Worm (Caenorhabditis elegans): ENCODE measurements around the gene maoc-1.

DNA sequence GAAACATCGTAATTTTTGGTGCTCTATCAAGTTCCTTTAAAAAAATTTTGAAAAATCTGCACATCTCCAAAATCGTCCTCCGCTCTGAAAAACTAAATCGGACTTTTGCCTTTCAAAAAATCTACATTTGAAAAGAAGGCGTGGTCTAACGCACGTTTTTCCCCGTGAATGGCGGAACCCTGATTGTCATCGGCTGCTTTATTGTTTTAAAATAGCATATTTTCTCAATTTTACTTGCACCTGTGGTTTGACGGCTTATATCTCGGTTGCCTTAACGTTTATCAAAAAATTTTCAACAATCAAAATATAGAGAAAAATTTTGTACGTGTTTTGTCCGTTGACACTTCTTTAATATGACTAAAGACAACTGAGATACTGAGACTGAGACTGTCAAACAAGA is 35.9 kb downstream of the maoc-1 start:
- TF ChIP-seq ZK546.5 (tag; optimal IDR thresholded peaks at IDR 0.05) (no peak), snpc-4 (tag; optimal IDR thresholded peaks at IDR 0.05) (peak; percentile 86), unc-39 (tag; optimal IDR thresholded peaks at IDR 0.05) (no peak), ceh-82 (tag; optimal IDR thresholded peaks at IDR 0.05) (no peak), lin-39 (tag; optimal IDR thresholded peaks at IDR 0.05) (no peak), elt-3 (tag; optimal IDR thresholded peaks at IDR 0.05) (no peak), lin-11 (tag; optimal IDR thresholded peaks at IDR 0.05) (no peak), lsy-2 (tag; optimal IDR thresholded peaks at IDR 0.05) (no peak), nhr-12 (tag; optimal IDR thresholded peaks at IDR 0.05) (no peak), blmp-1 (tag; optimal IDR thresholded peaks at IDR 0.05; ENCODE audit: insufficient read depth) (no peak), zag-1 (tag; optimal IDR thresholded peaks at IDR 0.05) (no peak), ama-1 (optimal IDR thresholded peaks at IDR 0.05) (no peak), R02D3.7 (tag; optimal IDR thresholded peaks at IDR 0.05) (no peak)
